Fruit fly (Drosophila melanogaster): ENCODE results near the gene CG34160.

Gene CG34160

DNA sequence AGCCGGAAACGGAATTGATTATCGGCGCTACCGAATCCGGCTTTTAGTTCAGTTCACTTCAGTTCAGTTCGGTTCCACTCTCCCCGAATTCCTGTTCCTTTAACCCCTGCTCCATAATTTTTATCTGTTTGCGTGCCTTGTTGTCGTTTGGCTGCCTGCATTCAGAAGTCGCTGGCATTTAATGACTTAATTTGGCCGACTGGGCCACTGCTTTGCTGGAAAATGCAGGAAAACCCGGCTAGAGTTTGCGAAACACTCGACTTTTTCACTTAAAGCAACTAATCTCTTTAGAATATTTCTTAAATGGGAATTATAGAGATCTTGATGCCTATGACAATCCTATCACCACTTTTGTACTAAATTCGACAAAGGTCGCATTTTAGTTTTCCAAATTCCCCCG lies at the start of gene CG34160:
Gene CG34160 (plus strand): TSS at position 301 of the 400 bp plus-strand sequence.
- TF ChIP-seq CG11294 (GFP tag; IDR thresholded peaks at IDR 0.05) (no peak), esn (GFP tag; optimal IDR thresholded peaks at IDR 0.05) (no peak), CG32006 (GFP tag; optimal IDR thresholded peaks at IDR 0.05) (no peak)

DNA sequence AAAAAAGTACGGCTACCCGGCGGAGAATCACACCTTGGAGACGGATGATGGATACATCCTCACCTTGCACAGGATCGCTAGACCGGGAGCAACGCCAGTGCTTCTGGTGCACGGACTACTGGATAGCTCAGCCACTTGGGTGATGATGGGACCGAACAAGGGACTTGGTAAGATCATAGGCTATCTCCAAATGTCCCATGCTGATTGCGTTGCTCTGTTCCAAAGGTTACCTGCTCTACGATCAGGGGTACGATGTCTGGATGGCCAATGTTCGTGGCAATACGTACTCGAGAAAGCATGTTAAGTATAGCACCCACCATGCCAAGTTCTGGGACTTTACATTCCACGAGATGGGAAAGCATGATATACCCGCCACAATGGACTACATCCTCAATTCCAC lies 49.5 kb upstream of the CG34160 start:
- TF ChIP-seq Sox14 (GFP tag; optimal IDR thresholded peaks at IDR 0.05) (no peak), OdsH (GFP tag; optimal IDR thresholded peaks at IDR 0.05) (no peak), svp (GFP tag) (peak; percentile 93), pdm3 (GFP tag; optimal IDR thresholded peaks at IDR 0.05) (no peak)

DNA sequence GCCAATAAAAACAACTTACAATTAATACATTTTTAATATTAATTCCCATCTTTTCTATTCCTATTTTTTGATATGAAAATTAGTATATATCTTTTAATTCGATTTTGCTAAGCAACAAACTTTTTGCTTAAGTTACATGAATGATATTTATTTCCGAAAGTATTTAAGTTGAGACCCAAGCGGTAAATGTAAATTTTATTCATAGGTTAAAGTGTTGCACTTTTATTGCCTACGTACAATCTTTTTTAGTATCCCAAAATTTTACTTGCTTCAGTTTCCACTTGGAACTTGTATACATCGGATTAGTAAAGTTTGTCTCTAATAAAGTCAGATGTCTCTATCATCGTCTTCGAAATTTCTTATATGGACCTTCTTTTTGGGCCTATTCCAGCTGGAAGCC lies 48.0 kb upstream of the CG34160 start, which contains the start of gene CG18301:
Gene CG18301 (plus strand): TSS at position 301 of the 400 bp plus-strand sequence.
- TF ChIP-seq achi (GFP tag; optimal IDR thresholded peaks at IDR 0.05) (no peak), Eip75B (GFP tag; optimal IDR thresholded peaks at IDR 0.05) (no peak), CG11902 (GFP tag; optimal IDR thresholded peaks at IDR 0.05) (no peak), Hr4 (GFP tag; optimal IDR thresholded peaks at IDR 0.05) (no peak), cyc (GFP tag; optimal IDR thresholded peaks at IDR 0.05) (no peak), fkh (GFP tag; optimal IDR thresholded peaks at IDR 0.05) (no peak), CG6808 (GFP tag; optimal IDR thresholded peaks at IDR 0.05) (no peak), OdsH (GFP tag; optimal IDR thresholded peaks at IDR 0.05) (no peak), CG8119 (GFP tag; IDR thresholded peaks at IDR 0.05) (no peak), CG3919 (GFP tag; optimal IDR thresholded peaks at IDR 0.05) (no peak), CG10631 (GFP tag; optimal IDR thresholded peaks at IDR 0.05) (no peak), CG1621 (tag; optimal IDR thresholded peaks at IDR 0.05) (no peak), CG4318 (GFP tag; optimal IDR thresholded peaks at IDR 0.05) (no peak), Eip78C (GFP tag) (no peak), Met (GFP tag; optimal IDR thresholded peaks at IDR 0.05) (no peak), fd59A (GFP tag; optimal IDR thresholded peaks at IDR 0.05) (no peak), Ets96B (tag; optimal IDR thresholded peaks at IDR 0.05) (no peak), dac (GFP tag; optimal IDR thresholded peaks at IDR 0.05) (no peak), Lpt (GFP tag; optimal IDR thresholded peaks at IDR 0.05) (no peak), Eip93F (GFP tag; optimal IDR thresholded peaks at IDR 0.05) (no peak)

DNA sequence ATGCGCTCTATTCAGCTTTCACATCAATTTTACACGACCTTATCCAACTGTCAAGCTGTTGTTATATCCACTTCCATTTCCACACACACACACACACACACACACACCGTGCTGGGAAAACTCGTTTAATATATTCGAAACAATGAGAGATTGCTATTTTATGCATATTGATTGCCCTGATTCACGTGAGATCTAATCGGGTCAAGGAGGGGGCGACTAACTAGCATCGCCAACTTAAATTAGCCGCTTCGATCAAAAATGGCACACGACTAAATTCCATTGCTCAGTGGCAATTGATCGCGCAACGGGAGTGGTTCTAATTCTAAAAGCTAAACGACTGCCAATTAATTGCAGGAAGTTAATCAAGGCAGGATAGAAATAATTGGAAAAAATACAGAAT lies 45.5 kb upstream of the CG34160 start, which contains the start of gene CG18302:
Gene CG18302 (plus strand): TSS at position 301 of the 400 bp plus-strand sequence.
- TF ChIP-seq CG16779 (tag; optimal IDR thresholded peaks at IDR 0.05) (no peak), CG10669 (GFP tag; optimal IDR thresholded peaks at IDR 0.05) (no peak), CG15336 (GFP tag; IDR thresholded peaks at IDR 0.05) (no peak), fd85E (GFP tag; optimal IDR thresholded peaks at IDR 0.05) (no peak), Gug (GFP tag; IDR thresholded peaks at IDR 0.05) (no peak), ss (GFP tag; optimal IDR thresholded peaks at IDR 0.05) (no peak), CG8319 (GFP tag; optimal IDR thresholded peaks at IDR 0.05) (no peak), lz (GFP tag; optimal IDR thresholded peaks at IDR 0.05) (no peak), Ets21C (GFP tag; optimal IDR thresholded peaks at IDR 0.05) (no peak), Sox102F (GFP tag; optimal IDR thresholded peaks at IDR 0.05) (no peak), Eip78C (GFP tag) (no peak), Met (GFP tag; optimal IDR thresholded peaks at IDR 0.05) (no peak), CG1621 (tag; optimal IDR thresholded peaks at IDR 0.05) (no peak), CG8632 (GFP tag; optimal IDR thresholded peaks at IDR 0.05) (no peak), Sox14 (GFP tag; optimal IDR thresholded peaks at IDR 0.05) (no peak), dsx (GFP tag; optimal IDR thresholded peaks at IDR 0.05; ENCODE audit: poor library complexity, severe bottlenecking) (no peak), acj6 (GFP tag; optimal IDR thresholded peaks at IDR 0.05) (no peak), Hr39 (GFP tag; optimal IDR thresholded peaks at IDR 0.05) (no peak), CG8119 (GFP tag; IDR thresholded peaks at IDR 0.05) (no peak)
